Fruit fly (Drosophila melanogaster): ENCODE data around the gene rod.

rod gene

DNA sequence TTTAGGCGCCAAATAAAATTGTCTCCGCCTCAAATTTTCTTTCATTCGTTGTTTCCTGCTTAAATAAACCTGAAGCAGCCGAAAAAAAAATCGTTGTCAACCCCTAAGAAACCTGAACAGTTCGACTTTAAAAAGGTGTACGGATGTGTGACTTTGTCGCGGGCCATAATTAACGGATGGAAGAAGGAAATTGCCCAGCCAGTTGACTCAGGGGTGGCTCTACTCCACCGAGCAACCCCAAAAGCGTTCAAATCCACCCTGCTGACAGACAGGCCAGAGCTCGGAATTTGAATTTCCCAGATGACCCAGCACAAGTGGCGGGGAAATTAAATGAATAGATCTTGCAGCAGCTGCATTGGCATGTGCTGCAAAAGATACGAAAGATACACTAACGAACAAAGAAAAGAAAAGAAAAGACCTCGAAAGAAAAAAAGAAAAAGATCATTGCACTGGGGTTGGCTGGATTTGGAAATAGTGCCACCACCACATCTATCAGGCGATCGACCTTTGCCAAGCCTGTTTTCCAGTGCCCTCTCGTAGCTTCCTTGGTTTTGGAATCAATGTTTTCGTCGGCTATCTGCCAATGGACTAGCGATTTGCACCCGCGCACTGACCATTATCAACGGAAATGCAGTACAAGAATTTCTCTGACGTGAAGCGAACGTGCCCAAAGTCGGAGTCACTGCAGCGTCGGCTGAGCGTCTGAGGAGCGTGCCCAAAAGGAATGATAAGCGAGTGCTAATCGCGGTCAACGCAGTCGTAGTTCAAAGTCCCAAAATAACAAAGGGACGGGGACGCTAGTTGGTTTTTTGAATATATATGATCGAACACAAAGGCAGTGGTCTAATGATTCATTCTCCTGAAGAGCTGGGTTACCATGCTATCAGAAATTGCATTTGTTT lies 25.7 kb downstream of the rod start:
- no peak for TF ChIP-seq CG8159 (tag; optimal IDR thresholded peaks at IDR 0.05)
- no peak for TF ChIP-seq CG10348 (GFP tag; IDR thresholded peaks at IDR 0.05)
- no peak for TF ChIP-seq CG4496 (GFP tag; IDR thresholded peaks at IDR 0.05)
- TF ChIP-seq EcR (GFP tag; optimal IDR thresholded peaks at IDR 0.05), result peak; percentile 28

DNA sequence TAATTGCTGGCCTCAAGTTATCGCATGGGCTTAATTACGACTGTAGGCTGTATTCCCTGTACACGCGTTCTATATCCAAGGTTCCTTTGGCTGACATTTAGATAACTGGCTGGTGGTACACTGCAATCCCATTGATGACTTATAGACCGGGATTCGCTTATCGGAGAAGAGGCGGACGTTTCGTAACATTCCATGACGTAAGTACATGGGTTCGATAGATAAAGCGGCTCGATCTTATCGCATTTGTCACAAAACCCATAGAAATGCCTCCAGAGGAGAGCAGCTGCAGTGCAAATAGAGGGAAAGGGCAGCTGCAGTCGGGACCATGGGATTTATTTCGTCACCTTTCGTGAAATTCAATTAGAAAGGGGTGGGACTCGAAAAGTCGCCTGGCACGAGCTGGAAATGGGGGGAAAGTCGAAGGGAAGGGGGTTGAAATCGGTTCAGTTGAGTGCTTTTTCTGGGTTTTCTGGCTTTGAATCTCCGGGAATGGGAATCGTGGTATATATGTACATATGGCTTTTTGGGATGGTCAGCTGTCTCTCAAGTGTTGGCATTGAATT lies 26.6 kb downstream of the rod start:
- TF ChIP-seq D1 (tag; optimal IDR thresholded peaks at IDR 0.05) (no peak), CG15710 (tag; optimal IDR thresholded peaks at IDR 0.05) (no peak), rn (GFP tag; IDR thresholded peaks at IDR 0.05) (no peak), EcR (GFP tag; optimal IDR thresholded peaks at IDR 0.05) (no peak), fd96Ca (GFP tag; IDR thresholded peaks at IDR 0.05) (no peak), CG8301 (tag; optimal IDR thresholded peaks at IDR 0.05) (no peak), CG8159 (tag; optimal IDR thresholded peaks at IDR 0.05) (no peak), CG9948 (tag; optimal IDR thresholded peaks at IDR 0.05) (no peak), CG17806 (tag; optimal IDR thresholded peaks at IDR 0.05) (no peak), gl (tag; optimal IDR thresholded peaks at IDR 0.05) (no peak), Ets98B (GFP tag; IDR thresholded peaks at IDR 0.05) (no peak), Snoo (tag; optimal IDR thresholded peaks at IDR 0.05) (no peak), CG4496 (GFP tag; IDR thresholded peaks at IDR 0.05) (no peak)

DNA sequence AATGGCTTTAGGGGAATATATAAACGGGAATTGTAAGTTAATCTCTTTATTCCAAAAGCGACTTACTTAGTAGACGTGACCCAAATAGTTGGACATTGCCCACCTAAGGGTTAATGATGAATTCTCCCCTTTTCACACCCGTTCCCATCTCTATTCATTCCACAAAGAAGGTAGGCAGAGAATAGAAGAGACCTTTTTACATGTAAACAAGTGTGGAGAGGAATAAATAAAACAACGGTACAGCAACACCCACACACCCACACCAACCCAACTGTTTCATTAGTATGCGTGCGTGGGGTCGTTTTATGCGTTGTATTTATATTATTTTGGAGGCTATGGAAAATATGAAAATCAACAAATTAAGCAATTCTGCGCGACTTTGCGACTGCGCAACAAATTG lies 27.3 kb downstream of the rod start:
- no peak for TF ChIP-seq CG12605 (GFP tag; IDR thresholded peaks at IDR 0.05)
- TF ChIP-seq Pif1B (GFP tag; optimal IDR thresholded peaks at IDR 0.05), result no peak
- no peak for TF ChIP-seq EcR (GFP tag; optimal IDR thresholded peaks at IDR 0.05)
- no peak for TF ChIP-seq CG8301 (tag; optimal IDR thresholded peaks at IDR 0.05)
- no peak for TF ChIP-seq CG4496 (GFP tag; IDR thresholded peaks at IDR 0.05)
- no peak for TF ChIP-seq Pif1A (GFP tag; optimal IDR thresholded peaks at IDR 0.05)
- TF ChIP-seq CG9948 (tag; optimal IDR thresholded peaks at IDR 0.05), result no peak
- TF ChIP-seq CG8159 (tag; optimal IDR thresholded peaks at IDR 0.05), result no peak
- no peak for TF ChIP-seq CG10348 (GFP tag; IDR thresholded peaks at IDR 0.05)
- no peak for TF ChIP-seq CG14655 (GFP tag; optimal IDR thresholded peaks at IDR 0.05)
- no peak for TF ChIP-seq CG17806 (tag; optimal IDR thresholded peaks at IDR 0.05)
- TF ChIP-seq rn (GFP tag; IDR thresholded peaks at IDR 0.05), result no peak
- TF ChIP-seq fd96Ca (GFP tag; IDR thresholded peaks at IDR 0.05), result no peak
- no peak for TF ChIP-seq Snoo (tag; optimal IDR thresholded peaks at IDR 0.05)
- TF ChIP-seq CG34367 (tag; optimal IDR thresholded peaks at IDR 0.05), result no peak
- TF ChIP-seq CG15710 (tag; optimal IDR thresholded peaks at IDR 0.05), result no peak

DNA sequence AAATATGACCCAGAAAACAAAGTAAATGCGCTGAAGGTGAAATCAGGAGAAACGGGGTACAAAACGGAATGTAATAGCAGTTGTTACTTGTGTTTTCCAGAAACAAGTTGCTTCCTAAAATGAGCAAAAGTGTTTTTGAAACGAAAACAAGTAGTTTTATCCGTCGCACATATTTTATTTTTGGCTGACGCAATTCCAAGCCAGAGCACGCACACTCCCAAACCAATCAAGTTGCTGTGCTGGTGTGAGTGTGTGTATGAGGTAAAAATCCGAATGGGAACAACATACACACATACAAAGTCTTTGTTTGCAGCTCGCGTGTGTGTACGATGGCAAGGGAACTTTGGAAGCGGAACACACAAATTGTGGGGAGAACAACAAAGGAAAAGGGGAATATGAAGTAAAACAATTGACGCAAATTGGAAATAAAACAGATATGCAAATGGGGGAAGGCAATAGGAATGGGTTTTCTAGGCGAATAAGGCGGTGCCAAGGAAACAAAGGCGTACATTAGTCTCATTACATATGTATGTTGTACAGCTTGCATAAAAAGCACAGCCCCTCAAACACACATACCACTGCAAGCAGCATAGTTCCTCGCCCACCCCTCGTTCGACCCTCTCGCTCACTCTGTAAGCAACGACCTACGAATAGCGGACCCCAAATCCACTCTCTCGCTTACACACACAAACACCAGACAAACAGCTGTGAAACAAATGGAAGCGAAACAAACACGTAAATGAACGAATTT lies 27.9 kb downstream of the rod start:
- TF ChIP-seq EcR (GFP tag; optimal IDR thresholded peaks at IDR 0.05) (peak; percentile 36), Pif1B (GFP tag; optimal IDR thresholded peaks at IDR 0.05) (no peak), CG8159 (tag; optimal IDR thresholded peaks at IDR 0.05) (peak; percentile 8), CG15710 (tag; optimal IDR thresholded peaks at IDR 0.05) (peak; percentile 5), gl (tag; optimal IDR thresholded peaks at IDR 0.05) (peak; percentile 19)

DNA sequence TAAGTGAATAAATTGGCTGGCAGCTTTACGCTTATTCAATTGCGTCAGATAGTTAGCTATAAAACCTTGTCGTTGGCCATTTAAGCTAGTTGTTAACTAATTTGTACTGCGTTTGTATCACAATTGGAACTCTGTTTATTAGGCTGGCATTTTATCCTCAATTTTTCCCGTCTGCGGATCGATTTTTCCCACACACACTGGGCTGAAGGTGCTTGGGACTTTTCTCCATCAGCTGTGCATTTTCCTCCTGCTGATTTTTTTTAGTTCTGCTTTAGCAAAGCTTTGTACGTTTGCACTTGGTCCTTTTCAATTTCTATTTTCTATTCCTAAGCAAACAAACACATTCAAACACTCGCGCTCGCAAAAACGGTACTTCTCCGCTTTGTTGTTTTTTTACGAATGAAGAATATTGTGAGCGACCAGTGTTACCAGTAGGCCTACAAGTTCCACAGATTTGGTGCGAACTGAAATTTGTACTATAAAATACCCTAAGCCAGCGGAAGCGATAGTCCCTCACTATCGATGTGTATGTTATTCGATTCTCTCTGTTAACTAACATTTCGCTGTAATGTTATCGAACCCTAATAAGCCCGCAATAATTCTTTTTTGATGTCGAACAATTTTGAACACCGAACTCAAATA lies 28.8 kb downstream of the rod start:
- TF ChIP-seq CG34367 (tag; optimal IDR thresholded peaks at IDR 0.05) (no peak), CG8159 (tag; optimal IDR thresholded peaks at IDR 0.05) (peak; percentile 13), Pif1A (GFP tag; optimal IDR thresholded peaks at IDR 0.05) (peak; percentile 20), CG17806 (tag; optimal IDR thresholded peaks at IDR 0.05) (peak; percentile 8), CG15710 (tag; optimal IDR thresholded peaks at IDR 0.05) (no peak), fd96Ca (GFP tag; IDR thresholded peaks at IDR 0.05) (no peak)

DNA sequence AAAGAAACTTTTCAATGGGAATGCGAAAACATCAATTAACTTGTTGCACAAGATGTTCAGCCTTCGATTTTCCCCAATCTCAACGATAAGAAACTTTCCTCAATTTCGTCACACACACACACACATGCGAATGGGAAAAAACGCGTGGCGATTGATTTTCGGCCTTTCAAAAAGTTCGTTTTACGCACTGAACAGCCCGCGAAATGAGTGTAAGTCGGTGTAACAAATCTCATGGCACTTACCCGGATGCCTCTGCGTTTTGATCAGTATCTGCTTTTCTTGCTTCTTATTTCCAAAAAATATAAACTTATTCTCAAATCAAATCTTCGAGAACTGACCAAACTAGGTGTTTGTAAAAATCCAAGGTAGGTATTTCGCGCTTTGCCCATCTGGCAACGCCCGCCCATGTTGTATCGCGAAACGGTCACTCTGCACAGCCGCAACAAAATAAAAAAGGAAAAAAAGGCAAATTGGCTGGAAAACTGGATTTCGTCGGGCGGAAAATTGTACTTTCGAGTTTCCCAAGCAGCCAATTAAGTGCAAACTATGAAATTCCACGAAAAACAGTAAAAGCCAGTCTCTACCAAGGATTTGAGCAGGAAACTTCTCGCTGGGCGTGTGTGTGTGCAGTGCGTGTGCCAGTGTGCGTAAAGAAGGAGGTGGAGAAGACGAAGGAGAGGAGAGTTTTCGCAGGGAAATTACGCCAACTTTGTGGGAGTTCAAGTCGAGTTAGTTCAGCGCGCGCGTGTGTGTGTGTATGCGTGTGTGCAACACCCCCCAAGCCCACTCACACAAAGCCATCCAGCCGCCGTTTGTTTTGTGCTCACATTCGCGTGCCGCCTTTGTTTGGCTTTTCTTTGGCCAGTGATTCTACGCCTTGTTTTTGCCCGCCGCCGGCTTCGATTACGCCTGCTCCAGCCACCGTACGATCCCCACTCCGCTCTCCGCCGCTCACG lies 30.2 kb downstream of the rod start, which contains the start of gene Med:
Gene Med, plus strand, starts transcription at position 408 of the 956 bp plus-strand sequence.
- no peak for TF ChIP-seq fd96Ca (GFP tag; IDR thresholded peaks at IDR 0.05)
- TF ChIP-seq rn (GFP tag; IDR thresholded peaks at IDR 0.05), result no peak
- peak; percentile 27 for TF ChIP-seq CG13204 (GFP tag; optimal IDR thresholded peaks at IDR 0.05)
- peak; percentile 28 for TF ChIP-seq CG15710 (tag; optimal IDR thresholded peaks at IDR 0.05)
- no peak for TF ChIP-seq D1 (tag; optimal IDR thresholded peaks at IDR 0.05)
- peak; percentile 21 for TF ChIP-seq gl (tag; optimal IDR thresholded peaks at IDR 0.05)
- TF ChIP-seq Snoo (tag; optimal IDR thresholded peaks at IDR 0.05), result no peak
- TF ChIP-seq CG8159 (tag; optimal IDR thresholded peaks at IDR 0.05), result peak; percentile 17
- peak; percentile 25 for TF ChIP-seq CG34367 (tag; optimal IDR thresholded peaks at IDR 0.05)
- no peak for TF ChIP-seq CG32121 (GFP tag; IDR thresholded peaks at IDR 0.05)
- TF ChIP-seq CG8301 (tag; optimal IDR thresholded peaks at IDR 0.05), result no peak
- TF ChIP-seq CG4496 (GFP tag; IDR thresholded peaks at IDR 0.05), result no peak
- no peak for TF ChIP-seq CG10348 (GFP tag; IDR thresholded peaks at IDR 0.05)
- TF ChIP-seq CG14655 (GFP tag; optimal IDR thresholded peaks at IDR 0.05), result peak; percentile 49
- TF ChIP-seq CG17806 (tag; optimal IDR thresholded peaks at IDR 0.05), result no peak
- TF ChIP-seq CG9948 (tag; optimal IDR thresholded peaks at IDR 0.05), result peak; percentile 5
- peak; percentile 81 for TF ChIP-seq EcR (GFP tag; optimal IDR thresholded peaks at IDR 0.05)
- TF ChIP-seq CG12605 (GFP tag; IDR thresholded peaks at IDR 0.05), result no peak
- TF ChIP-seq Pif1A (GFP tag; optimal IDR thresholded peaks at IDR 0.05), result no peak
- TF ChIP-seq Pif1B (GFP tag; optimal IDR thresholded peaks at IDR 0.05), result no peak
- no peak for TF ChIP-seq Ets98B (GFP tag; IDR thresholded peaks at IDR 0.05)

Data from whole organism, pupa.